Fruit fly (Drosophila melanogaster): ENCODE results near the gene CG3558.

Gene CG3558

DNA sequence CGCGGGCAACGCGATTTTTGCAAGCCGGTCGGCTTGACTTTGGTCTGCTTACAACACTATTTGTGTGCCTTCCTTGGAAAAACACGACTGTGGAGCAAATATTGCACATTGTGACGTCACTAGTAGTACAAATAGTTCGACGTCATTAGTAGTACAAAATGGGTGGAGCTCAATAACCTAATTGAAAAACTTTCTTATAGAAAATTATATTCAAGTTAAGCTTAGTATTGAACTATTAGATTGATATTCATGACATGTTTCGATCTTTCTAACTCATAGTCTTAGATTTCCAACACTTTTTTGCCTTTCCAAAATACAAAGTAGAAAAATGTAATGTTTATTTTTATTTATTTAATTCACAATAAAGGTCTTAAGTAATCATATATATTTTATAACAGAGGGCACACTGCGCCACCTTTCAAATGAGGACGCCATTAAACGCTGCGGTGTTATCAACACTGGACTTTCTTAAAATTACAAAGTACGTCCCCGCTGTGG, 20.2 kb upstream of the CG3558 start, which contains the start of the genes Rrp1 and gammaTub23C (continued):
- TF ChIP-seq H2.0 (GFP tag; IDR thresholded peaks at IDR 0.05): peak; percentile 81
- peak; percentile 93 for TF ChIP-seq az2 (GFP tag; optimal IDR thresholded peaks at IDR 0.05)
- no peak for TF ChIP-seq pan (optimal IDR thresholded peaks at IDR 0.05)
- peak in 1 of 2 experiments; percentile 82 for TF ChIP-seq pan (GFP tag; optimal IDR thresholded peaks at IDR 0.05 in 1 of 2, IDR thresholded peaks at IDR 0.05 in 1 of 2)
- TF ChIP-seq Sox100B (GFP tag; optimal IDR thresholded peaks at IDR 0.05): peak; percentile 95
- peak; percentile 50 for TF ChIP-seq gro (GFP tag; optimal IDR thresholded peaks at IDR 0.05)
- TF ChIP-seq Sox102F (GFP tag; optimal IDR thresholded peaks at IDR 0.05): peak; percentile 87
- TF ChIP-seq grau (tag; optimal IDR thresholded peaks at IDR 0.05): peak; percentile 91
- TF ChIP-seq YL-1 (GFP tag; optimal IDR thresholded peaks at IDR 0.05): peak; percentile 85
- peak; percentile 90 for TF ChIP-seq NfI (GFP tag; optimal IDR thresholded peaks at IDR 0.05)
- TF ChIP-seq gcm2 (GFP tag; optimal IDR thresholded peaks at IDR 0.05): peak; percentile 55
- no peak for TF ChIP-seq nerfin-2 (GFP tag; IDR thresholded peaks at IDR 0.05; ENCODE audit: partially characterized antibody)
- peak; percentile 86 for TF ChIP-seq gcm (GFP tag; optimal IDR thresholded peaks at IDR 0.05)
- peak; percentile 93 for TF ChIP-seq row (GFP tag; IDR thresholded peaks at IDR 0.05)
- TF ChIP-seq CG4617 (GFP tag; optimal IDR thresholded peaks at IDR 0.05; ENCODE audit: borderline replicate concordance): peak; percentile 84
- peak; percentile 75 for TF ChIP-seq Hand (GFP tag; optimal IDR thresholded peaks at IDR 0.05)
- peak; percentile 63 for TF ChIP-seq fu2 (GFP tag; optimal IDR thresholded peaks at IDR 0.05)
- peak; percentile 40 for TF ChIP-seq Hey (tag; optimal IDR thresholded peaks at IDR 0.05)
- peak; percentile 62; the same call in 1 of the 2 replicates for TF ChIP-seq Oaz (GFP tag; IDR thresholded peaks at IDR 0.05)
- TF ChIP-seq CG31224 (GFP tag; IDR thresholded peaks at IDR 0.05): peak; percentile 77
- TF ChIP-seq toy (GFP tag; IDR thresholded peaks at IDR 0.05): 0 out of 2 replicates have a peak, but pooled peaks have one; percentile 17
- no peak for TF ChIP-seq sr (GFP tag; IDR thresholded peaks at IDR 0.05)
- TF ChIP-seq CG11723 (GFP tag; optimal IDR thresholded peaks at IDR 0.05): peak; percentile 85
- peak in 1 of 2 experiments; percentile 71 for TF ChIP-seq Hr78 (GFP tag; optimal IDR thresholded peaks at IDR 0.05)
- peak; percentile 78 for TF ChIP-seq ase (GFP tag; IDR thresholded peaks at IDR 0.05)
- TF ChIP-seq crol (GFP tag; IDR thresholded peaks at IDR 0.05): no peak
- peak; percentile 38 for TF ChIP-seq CrebB (tag; optimal IDR thresholded peaks at IDR 0.05)
- peak; percentile 98 for TF ChIP-seq tio (GFP tag; optimal IDR thresholded peaks at IDR 0.05)
- no peak for TF ChIP-seq CG4282 (GFP tag; optimal IDR thresholded peaks at IDR 0.05)
- TF ChIP-seq mirr (GFP tag; optimal IDR thresholded peaks at IDR 0.05): peak; percentile 51
- peak; percentile 73 for TF ChIP-seq CG2875 (GFP tag; optimal IDR thresholded peaks at IDR 0.05)
- TF ChIP-seq CG8089 (GFP tag; optimal IDR thresholded peaks at IDR 0.05): peak; percentile 67
- TF ChIP-seq caup (GFP tag; optimal IDR thresholded peaks at IDR 0.05; ENCODE audit: severe bottlenecking): peak; percentile 87
- peak; percentile 87 for TF ChIP-seq CG15011 (GFP tag; optimal IDR thresholded peaks at IDR 0.05)
- TF ChIP-seq Ets65A (GFP tag): peak; percentile 95
- no peak for TF ChIP-seq Rx (GFP tag; IDR thresholded peaks at IDR 0.05)
- TF ChIP-seq CG33213 (GFP tag; optimal IDR thresholded peaks at IDR 0.05): peak; percentile 34
- peak; percentile 89 for TF ChIP-seq CG10543 (GFP tag; optimal IDR thresholded peaks at IDR 0.05)
- peak; percentile 36 for TF ChIP-seq Elba2 (GFP tag; optimal IDR thresholded peaks at IDR 0.05)
- peak; percentile 89 for TF ChIP-seq CG8388 (GFP tag; optimal IDR thresholded peaks at IDR 0.05)
- TF ChIP-seq CG43689 (GFP tag; IDR thresholded peaks at IDR 0.05): 0 out of 2 replicates have a peak, but pooled peaks have one; percentile 21
- peak; percentile 80 for TF ChIP-seq CG6654 (GFP tag; optimal IDR thresholded peaks at IDR 0.05)
- no peak for TF ChIP-seq sima (GFP tag; optimal IDR thresholded peaks at IDR 0.05)
- TF ChIP-seq Nf-YB (GFP tag; optimal IDR thresholded peaks at IDR 0.05): peak; percentile 75
- peak; percentile 92 for TF ChIP-seq Chrac-16 (GFP tag; optimal IDR thresholded peaks at IDR 0.05)
- TF ChIP-seq CG18262 (tag; optimal IDR thresholded peaks at IDR 0.05): peak; percentile 95
- TF ChIP-seq pfk (GFP tag; optimal IDR thresholded peaks at IDR 0.05): peak; percentile 16
- TF ChIP-seq tup (GFP tag; optimal IDR thresholded peaks at IDR 0.05): peak; percentile 69
- TF ChIP-seq Max (GFP tag; optimal IDR thresholded peaks at IDR 0.05): peak; percentile 92
- TF ChIP-seq CG11696 (GFP tag; IDR thresholded peaks at IDR 0.05): 0 out of 2 replicates have a peak, but pooled peaks have one; percentile 38
